Worm (Caenorhabditis elegans): ENCODE results near the gene atx-3.
A peak's percentile ranks its signal among the peaks of the same experiment; 100 is the strongest.
"Not testable (repeated sequence)": the region's sequence is repeated elsewhere in the genome, so short reads cannot be mapped to it uniquely, and the experiment has no call there.

Gene atx-3

DNA sequence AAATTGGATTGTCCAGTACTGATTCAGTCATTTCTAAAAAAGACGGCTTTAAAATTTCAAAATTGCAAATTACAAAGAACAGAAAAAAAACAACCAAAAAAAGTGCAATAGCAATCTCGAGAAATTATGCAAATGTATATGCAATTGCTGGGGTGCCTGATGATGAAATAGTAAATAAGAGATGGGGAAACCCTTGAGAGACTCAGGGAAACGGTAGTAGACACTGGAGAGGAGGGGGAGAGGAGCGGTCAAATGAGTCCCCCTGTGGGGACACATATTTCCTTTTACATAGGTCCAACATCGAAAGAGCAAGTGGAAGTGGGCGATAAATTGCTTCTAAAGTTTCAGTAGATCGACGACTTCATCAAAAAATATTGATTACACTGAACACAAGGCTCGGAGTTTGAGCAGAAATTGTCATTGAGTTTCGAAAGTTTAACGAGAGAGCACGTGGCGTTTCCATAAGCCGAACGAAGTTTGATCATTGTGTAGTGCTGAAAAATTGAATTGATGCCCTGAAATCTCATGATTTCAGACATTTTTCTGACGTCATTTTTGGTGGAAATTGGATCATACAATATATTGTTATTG lies 33.2 kb upstream of the atx-3 start, which contains the start of the genes fbxa-153 and str-12:
fbxa-153 (minus strand) TSS at position 35 of the 591 bp plus-strand sequence.
str-12 (plus strand) TSS at position 541 of the 591 bp plus-strand sequence.
- peak; percentile 45 for TF ChIP-seq pha-4 (tag; optimal IDR thresholded peaks at IDR 0.05)
- peak; percentile 79 for TF ChIP-seq ces-1 (GFP tag; optimal IDR thresholded peaks at IDR 0.05)
- peak; percentile 29 for TF ChIP-seq nhr-2 (tag; optimal IDR thresholded peaks at IDR 0.05)
- peak; percentile 85 for TF ChIP-seq mep-1 (tag; optimal IDR thresholded peaks at IDR 0.05)
- TF ChIP-seq zip-8 (tag; optimal IDR thresholded peaks at IDR 0.05) = peak; percentile 20
- no peak for TF ChIP-seq elt-3 (tag; optimal IDR thresholded peaks at IDR 0.05)
- TF ChIP-seq mls-2 (tag; optimal IDR thresholded peaks at IDR 0.05) = peak; percentile 44
- TF ChIP-seq nhr-28 (tag; optimal IDR thresholded peaks at IDR 0.05) = no peak
- TF ChIP-seq drap-1 (GFP tag; optimal IDR thresholded peaks at IDR 0.05) = peak; percentile 62
- peak; percentile 17 for TF ChIP-seq ham-2 (GFP tag; optimal IDR thresholded peaks at IDR 0.05)
- TF ChIP-seq lsy-2 (tag; optimal IDR thresholded peaks at IDR 0.05) = no peak
- TF ChIP-seq M03D4.4 (tag; optimal IDR thresholded peaks at IDR 0.05) = peak; percentile 7
- TF ChIP-seq cnd-1 (tag; optimal IDR thresholded peaks at IDR 0.05) = peak; percentile 52
- peak; percentile 48 for TF ChIP-seq ceh-39 (tag; optimal IDR thresholded peaks at IDR 0.05)

- TF ChIP-seq pha-4 (tag; optimal IDR thresholded peaks at IDR 0.05) (no peak), tbx-8 (GFP tag; optimal IDR thresholded peaks at IDR 0.05) (no peak), ztf-11 (tag; optimal IDR thresholded peaks at IDR 0.05) (no peak), zip-8 (tag; optimal IDR thresholded peaks at IDR 0.05) (no peak), mep-1 (tag; optimal IDR thresholded peaks at IDR 0.05) (no peak), elt-3 (tag; optimal IDR thresholded peaks at IDR 0.05) (no peak), snpc-4 (tag; optimal IDR thresholded peaks at IDR 0.05) (no peak), ham-2 (GFP tag; optimal IDR thresholded peaks at IDR 0.05) (no peak), unc-39 (tag; optimal IDR thresholded peaks at IDR 0.05) (no peak), elt-1 (tag; optimal IDR thresholded peaks at IDR 0.05; ENCODE audit: borderline replicate concordance, insufficient read depth) (no peak), lin-13 (tag; optimal IDR thresholded peaks at IDR 0.05) (no peak), hlh-1 (tag; optimal IDR thresholded peaks at IDR 0.05) (no peak)
Observed at ce11 chrV:15605045-15605444, 27.8 kb upstream of the atx-3 start, which contains the start of gene fbxa-154. Gene fbxa-154, minus strand, starts transcription at chrV:15605145.

- no peak for TF ChIP-seq ztf-11 (tag; optimal IDR thresholded peaks at IDR 0.05)
- no peak for TF ChIP-seq nhr-76 (tag; optimal IDR thresholded peaks at IDR 0.05)
- no peak for TF ChIP-seq elt-3 (tag; optimal IDR thresholded peaks at IDR 0.05)
- no peak for TF ChIP-seq unc-62 (GFP tag; optimal IDR thresholded peaks at IDR 0.05)
- no peak for TF ChIP-seq M03D4.4 (tag; optimal IDR thresholded peaks at IDR 0.05)
- no peak for TF ChIP-seq tbx-8 (GFP tag; optimal IDR thresholded peaks at IDR 0.05)
- TF ChIP-seq drap-1 (GFP tag; optimal IDR thresholded peaks at IDR 0.05) = no peak
- no peak for TF ChIP-seq snpc-4 (tag; optimal IDR thresholded peaks at IDR 0.05)
- TF ChIP-seq cnd-1 (tag; optimal IDR thresholded peaks at IDR 0.05) = no peak
- no peak for TF ChIP-seq lsy-2 (tag; optimal IDR thresholded peaks at IDR 0.05)
- TF ChIP-seq ceh-43 (GFP tag; optimal IDR thresholded peaks at IDR 0.05) = no peak
Observed at ce11 chrV:15602253-15602652, 25.0 kb upstream of the atx-3 start, which contains the start of gene fbxa-152. Gene fbxa-152, minus strand, starts transcription at chrV:15602353.

DNA sequence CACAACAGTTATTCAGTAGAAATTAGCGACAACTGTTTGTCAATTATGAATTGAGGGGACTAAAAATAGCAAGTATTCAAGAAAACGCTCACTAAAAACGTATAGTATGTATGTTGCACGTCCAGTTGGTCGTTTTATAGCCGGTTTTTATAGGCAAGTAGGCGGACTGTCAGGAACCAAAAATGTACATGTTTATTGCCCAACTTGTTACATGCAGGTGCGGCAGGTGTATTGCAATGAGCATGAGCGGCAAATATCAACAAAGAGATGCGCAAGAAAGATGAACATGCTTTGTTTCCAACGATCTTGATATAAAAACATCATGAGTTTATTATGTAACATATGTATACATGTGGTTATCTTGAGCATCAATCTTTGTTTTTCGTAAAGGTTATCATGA lies 22.5 kb upstream of the atx-3 start, which contains the start of gene B0391.14:
B0391.14 (minus strand) TSS at position 101 of the 400 bp plus-strand sequence.
- TF ChIP-seq ham-2 (GFP tag; optimal IDR thresholded peaks at IDR 0.05); ceh-39 (tag; optimal IDR thresholded peaks at IDR 0.05); lin-32 (GFP tag; optimal IDR thresholded peaks at IDR 0.05): not testable (repeated sequence)

- no peak for TF ChIP-seq bed-3 (GFP tag; optimal IDR thresholded peaks at IDR 0.05)
- TF ChIP-seq mls-2 (tag; optimal IDR thresholded peaks at IDR 0.05) = no peak
- no peak for TF ChIP-seq ces-1 (GFP tag; optimal IDR thresholded peaks at IDR 0.05)
- TF ChIP-seq M03D4.4 (tag; optimal IDR thresholded peaks at IDR 0.05) = no peak
- no peak for TF ChIP-seq nhr-28 (tag; optimal IDR thresholded peaks at IDR 0.05)
- no peak for TF ChIP-seq ztf-11 (tag; optimal IDR thresholded peaks at IDR 0.05)
- TF ChIP-seq tbx-8 (GFP tag; optimal IDR thresholded peaks at IDR 0.05) = no peak
- TF ChIP-seq nhr-12 (tag; optimal IDR thresholded peaks at IDR 0.05) = no peak
- TF ChIP-seq blmp-1 (tag; optimal IDR thresholded peaks at IDR 0.05) = no peak
- TF ChIP-seq unc-39 (tag; optimal IDR thresholded peaks at IDR 0.05) = no peak
- TF ChIP-seq mab-5 (tag; optimal IDR thresholded peaks at IDR 0.05) = no peak
- no peak for TF ChIP-seq ceh-39 (tag; optimal IDR thresholded peaks at IDR 0.05)
- no peak for TF ChIP-seq unc-120 (tag; optimal IDR thresholded peaks at IDR 0.05; ENCODE audit: poor library complexity, severe bottlenecking)
- no peak for TF ChIP-seq unc-62 (GFP tag; optimal IDR thresholded peaks at IDR 0.05)
- no peak for TF ChIP-seq pha-4 (tag; optimal IDR thresholded peaks at IDR 0.05)
Observed at ce11 chrV:15594573-15594972, 17.3 kb upstream of the atx-3 start, which contains the start of gene fbxa-139. Gene fbxa-139, minus strand, starts transcription at chrV:15594673.

Data from whole organism, mixed stage, embryonic.